Worm (Caenorhabditis elegans): ENCODE measurements around the gene nep-11.

Gene nep-11

ce11 chrII:3443154-3443553 is 17.8 kb upstream of the nep-11 start, which contains the start of gene C16C8.22 (continued):
- no peak for TF ChIP-seq snpc-4 (GFP tag; optimal IDR thresholded peaks at IDR 0.05)
- no peak for TF ChIP-seq snpc-4 (tag; optimal IDR thresholded peaks at IDR 0.05)
- TF ChIP-seq C06A6.2 (GFP tag; conservative IDR thresholded peaks at IDR 0.05) = no peak
- no peak for TF ChIP-seq lin-26 (GFP tag; IDR thresholded peaks at IDR 0.05)
- no peak for TF ChIP-seq madf-6 (GFP tag; IDR thresholded peaks at IDR 0.05)
- TF ChIP-seq nfyb-1 (GFP tag; IDR thresholded peaks at IDR 0.05) = no peak
- TF ChIP-seq lag-1 (GFP tag; IDR thresholded peaks at IDR 0.05) = no peak

ce11 chrII:3441377-3441776 is 16.0 kb upstream of the nep-11 start, which contains the start of gene C16C8.27:
Gene C16C8.27, plus strand, starts transcription at chrII:3441677.
- TF ChIP-seq ccch-3 (GFP tag; optimal IDR thresholded peaks at IDR 0.05) (no peak), ekl-4 (GFP tag; IDR thresholded peaks at IDR 0.05) (no peak), ztf-18 (tag; optimal IDR thresholded peaks at IDR 0.05) (no peak), nhr-80 (tag; optimal IDR thresholded peaks at IDR 0.05) (no peak), gei-17 (GFP tag; optimal IDR thresholded peaks at IDR 0.05) (no peak), tlf-1 (GFP tag; optimal IDR thresholded peaks at IDR 0.05) (no peak), F37B4.10 (GFP tag; IDR thresholded peaks at IDR 0.05) (no peak), hlh-12 (tag; optimal IDR thresholded peaks at IDR 0.05) (no peak), hmg-1.2 (GFP tag; IDR thresholded peaks at IDR 0.05) (no peak), mel-28 (tag; optimal IDR thresholded peaks at IDR 0.05; ENCODE audit: borderline replicate concordance) (no peak), ceh-79 (tag; optimal IDR thresholded peaks at IDR 0.05) (no peak), ztf-6 (GFP tag; IDR thresholded peaks at IDR 0.05) (no peak), C17E4.6 (GFP tag; IDR thresholded peaks at IDR 0.05) (no peak), F55B11.4 (tag; optimal IDR thresholded peaks at IDR 0.05; ENCODE audit: borderline replicate concordance, insufficient read depth) (no peak), ceh-27 (GFP tag; optimal IDR thresholded peaks at IDR 0.05) (no peak)

- TF ChIP-seq attf-5 (GFP tag; optimal IDR thresholded peaks at IDR 0.05) = no peak
- TF ChIP-seq lin-26 (GFP tag; IDR thresholded peaks at IDR 0.05) = no peak
- no peak for TF ChIP-seq hmg-1.2 (GFP tag; IDR thresholded peaks at IDR 0.05)
- TF ChIP-seq cebp-2 (GFP tag; IDR thresholded peaks at IDR 0.05) = no peak
- no peak for TF ChIP-seq somi-1 (GFP tag; optimal IDR thresholded peaks at IDR 0.05)
- TF ChIP-seq lsy-27 (tag; optimal IDR thresholded peaks at IDR 0.05; ENCODE audit: borderline replicate concordance, insufficient read depth) = no peak
- no peak for TF ChIP-seq bed-2 (GFP tag; IDR thresholded peaks at IDR 0.05)
- TF ChIP-seq egrh-3 (GFP tag; IDR thresholded peaks at IDR 0.05) = no peak
- no peak for TF ChIP-seq ama-1 (optimal IDR thresholded peaks at IDR 0.05)
- no peak for TF ChIP-seq ama-1 (GFP tag; optimal IDR thresholded peaks at IDR 0.05)
These were observed 15.3 kb upstream of the nep-11 start, which contains the start of gene C16C8.17 for ce11 chrII:3440641-3440926. Gene C16C8.17, plus strand, starts transcription at chrII:3440827.

- TF ChIP-seq snpc-1.1 (tag; optimal IDR thresholded peaks at IDR 0.05; ENCODE audit: insufficient read depth) (peak; percentile 29), K12H6.12 (tag; optimal IDR thresholded peaks at IDR 0.05) (no peak), ztf-22 (GFP tag; optimal IDR thresholded peaks at IDR 0.05) (no peak), snpc-4 (GFP tag; optimal IDR thresholded peaks at IDR 0.05) (no peak), snpc-4 (tag; optimal IDR thresholded peaks at IDR 0.05) (peak in 2 of 4 experiments; percentile 36 to 78)
These were observed 14.7 kb upstream of the nep-11 start for ce11 chrII:3439842-3440640.
